Worm (Caenorhabditis elegans) whole organism, early embryonic: ENCODE data around the gene fdgt-1.

Source experiments
- F13C5.2 ChIP-seq: sonication (generic microtip); optimal IDR thresholded peaks from 2 replicates; lab custom pipeline; 2017; ENCODE audit warnings: mild to moderate bottlenecking, missing genetic modification characterization, inconsistent platforms, missing compliant biosample characterization
- ama-1 ChIP-seq: fragments of 150-350 bp; optimal IDR thresholded peaks from 2 replicates; lab custom pipeline; 2014
- ceh-13 ChIP-seq: fragments of 200-800 bp; sonication (Bioruptor generic); optimal IDR thresholded peaks from 2 replicates; lab custom pipeline; 2018; ENCODE audit warnings: mild to moderate bottlenecking, missing genetic modification characterization, missing compliant biosample characterization
- ceh-36 ChIP-seq: sonication (generic microtip); optimal IDR thresholded peaks from 2 replicates; lab custom pipeline; 2016; ENCODE audit warnings: missing genetic modification characterization, inconsistent platforms, missing compliant biosample characterization
- hnd-1 ChIP-seq: sonication (generic microtip); optimal IDR thresholded peaks from 2 replicates; lab custom pipeline; 2016; ENCODE audit warnings: missing genetic modification characterization, missing compliant biosample characterization
- pes-1 ChIP-seq: fragments of 200-800 bp; sonication (Bioruptor generic); IDR thresholded peaks from 2 replicates; pipeline ENCODE4 v1.3.6; 2022; ENCODE audit warnings: missing genetic modification reagents, missing genetic modification characterization, missing compliant biosample characterization
- scrt-1 ChIP-seq: fragments of 200-800 bp; sonication (Bioruptor generic); IDR thresholded peaks from 2 replicates; pipeline ENCODE4 v1.3.6; 2022; ENCODE audit warnings: missing genetic modification characterization, missing compliant biosample characterization
- tra-4 ChIP-seq: sonication (generic microtip); optimal IDR thresholded peaks from 2 replicates; lab custom pipeline; 2017; ENCODE audit warnings: missing genetic modification characterization, missing compliant biosample characterization

DNA sequence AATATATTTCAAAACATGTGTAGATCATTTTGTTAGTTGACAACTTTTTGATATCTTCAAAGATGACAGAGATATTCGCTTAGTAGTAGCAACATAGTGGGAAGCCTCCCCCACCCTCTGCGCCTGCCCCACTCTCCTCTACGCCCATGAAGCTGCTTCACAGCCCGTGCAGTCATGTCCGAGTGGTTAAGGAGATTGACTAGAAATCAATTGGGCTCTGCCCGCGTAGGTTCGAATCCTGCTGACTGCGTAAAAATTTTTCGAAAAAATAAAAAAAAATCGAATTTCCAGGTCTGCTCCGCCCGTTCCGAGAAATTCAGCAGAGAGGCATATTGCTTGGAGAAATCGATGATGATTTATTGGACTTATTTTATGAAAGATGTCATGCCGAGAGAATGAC lies 15.5 kb downstream of the fdgt-1 start:
- TF ChIP-seq ama-1 (lab: Kevin White, UChicago) (no peak), hnd-1 (tag; lab: Kevin White, UChicago) (no peak), ceh-13 (no peak), tra-4 (no peak), scrt-1 (GFP tag; lab: Robert Waterston, UW) (0 out of 2 replicates have a peak, but pooled peaks have one; percentile 24), ceh-36 (no peak), F13C5.2 (tag; lab: Kevin White, UChicago) (no peak), pes-1 (0 out of 2 replicates have a peak, but pooled peaks have one; percentile 47)
